Worm (Caenorhabditis elegans) whole organism, young adult: ENCODE measurements around the gene rpb-2.

Experiments used
- B0035.1 ChIP-seq: sonication (generic microtip); optimal IDR thresholded peaks from 2 replicates; lab custom pipeline; 2016; ENCODE audit warnings: missing genetic modification characterization, mild to moderate bottlenecking, missing compliant biosample characterization, missing genotype, missing genetic modification reagents
- B0261.1 ChIP-seq: sonication (generic microtip); optimal IDR thresholded peaks from 2 replicates; lab custom pipeline; 2016; ENCODE audit warnings: mild to moderate bottlenecking, missing genetic modification characterization, moderate library complexity, missing compliant biosample characterization
- B0336.3 ChIP-seq: fragments of 200-800 bp; sonication (Bioruptor generic); IDR thresholded peaks from 2 replicates; pipeline ENCODE4 v1.3.6; 2022; ENCODE audit warnings: missing genetic modification characterization, missing compliant biosample characterization
- C06A6.2 ChIP-seq: fragments of 200-800 bp; sonication (Bioruptor generic); conservative IDR thresholded peaks from 2 replicates; pipeline ENCODE4 v1.3.6; 2022; ENCODE audit warnings: missing genetic modification characterization, missing compliant biosample characterization
- F33H1.4 ChIP-seq: fragments of 200-800 bp; sonication (Bioruptor generic); IDR thresholded peaks from 2 replicates; pipeline ENCODE4 v1.3.6; 2022; ENCODE audit warnings: missing genetic modification reagents, missing genetic modification characterization, missing compliant biosample characterization
- F37B4.10 ChIP-seq: fragments of 200-800 bp; sonication (Bioruptor generic); IDR thresholded peaks from 2 replicates; pipeline ENCODE4 v1.3.6; 2022; ENCODE audit warnings: missing genetic modification characterization, missing compliant biosample characterization
- F39B2.1 ChIP-seq: fragments of 200-800 bp; sonication (Bioruptor generic); IDR thresholded peaks from 2 replicates; pipeline ENCODE4 v1.3.6; 2022; ENCODE audit warnings: missing genetic modification reagents, missing genetic modification characterization, missing compliant biosample characterization
- F49E8.2 ChIP-seq: sonication (generic microtip); optimal IDR thresholded peaks from 3 replicates; lab custom pipeline; 2017; ENCODE audit warnings: missing genetic modification characterization, mild to moderate bottlenecking, missing compliant biosample characterization, antibody characterized with exemption, moderate library complexity; ENCODE audit not compliant: insufficient read depth
- K11D2.4 ChIP-seq: fragments of 200-800 bp; sonication (Bioruptor generic); IDR thresholded peaks from 2 replicates; pipeline ENCODE4 v1.3.6; 2022; ENCODE audit warnings: missing genetic modification reagents, missing genetic modification characterization, missing compliant biosample characterization
- Y53F4B.3 ChIP-seq: fragments of 200-800 bp; sonication (Bioruptor generic); IDR thresholded peaks from 2 replicates; pipeline ENCODE4 v1.3.6; 2022; ENCODE audit warnings: missing genetic modification reagents, missing genetic modification characterization, missing compliant biosample characterization
- Y56A3A.18 ChIP-seq: fragments of 200-800 bp; sonication (Bioruptor generic); IDR thresholded peaks from 2 replicates; pipeline ENCODE4 v1.3.6; 2022; ENCODE audit warnings: missing genetic modification reagents, missing genetic modification characterization, missing compliant biosample characterization
- Y67H2A.10 ChIP-seq: fragments of 200-800 bp; sonication (Bioruptor generic); conservative IDR thresholded peaks from 2 replicates; pipeline ENCODE4 v1.3.6; 2022; ENCODE audit warnings: missing genetic modification reagents, missing genetic modification characterization, missing compliant biosample characterization
- ZK185.1 ChIP-seq: sonication (generic microtip); optimal IDR thresholded peaks from 2 replicates; lab custom pipeline; 2016; ENCODE audit warnings: mild to moderate bottlenecking, missing genetic modification characterization, missing compliant biosample characterization; ENCODE audit not compliant: poor library complexity, severe bottlenecking
- atf-7 ChIP-seq: sonication (generic microtip); optimal IDR thresholded peaks from 2 replicates; lab custom pipeline; 2017; ENCODE audit warnings: mild to moderate bottlenecking, missing genetic modification characterization, missing compliant biosample characterization
- athp-1 ChIP-seq: sonication (generic microtip); optimal IDR thresholded peaks from 2 replicates; lab custom pipeline; 2017; ENCODE audit warnings: mild to moderate bottlenecking, missing genetic modification characterization, missing compliant biosample characterization
- attf-3 ChIP-seq: fragments of 200-800 bp; sonication (Bioruptor generic); conservative IDR thresholded peaks from 2 replicates; pipeline ENCODE4 v1.3.6; 2022; ENCODE audit warnings: missing genetic modification reagents, missing genetic modification characterization, missing compliant biosample characterization
- bed-2 ChIP-seq: fragments of 200-800 bp; sonication (Bioruptor generic); IDR thresholded peaks from 2 replicates; pipeline ENCODE4 v1.3.6; 2022; ENCODE audit warnings: missing genetic modification reagents, missing genetic modification characterization, missing compliant biosample characterization
- cebp-1 ChIP-seq, 2 experiments: fragments of 200-800 bp in 1 of 2; sonication (Bioruptor generic) in 1 of 2; sonication (generic microtip) in 1 of 2; IDR thresholded peaks in 1 of 2; optimal IDR thresholded peaks in 1 of 2; 2 replicates each; pipeline versions ENCODE4 v1.3.6 to Lab custom; 2017 to 2022; ENCODE audit warnings: missing compliant biosample characterization in 2 of 2, missing genetic modification characterization in 2 of 2, mild to moderate bottlenecking in 1 of 2, missing genetic modification reagents in 1 of 2, moderate library complexity in 1 of 2
- ceh-100 ChIP-seq: fragments of 200-800 bp; sonication (Bioruptor generic); IDR thresholded peaks from 2 replicates; pipeline ENCODE4 v1.3.6; 2022; ENCODE audit warnings: missing genetic modification reagents, missing genetic modification characterization, missing compliant biosample characterization
- ceh-79 ChIP-seq: sonication (generic microtip); optimal IDR thresholded peaks from 2 replicates; lab custom pipeline; 2017; ENCODE audit warnings: mild to moderate bottlenecking, missing genetic modification characterization, missing compliant biosample characterization
- ceh-91 ChIP-seq: fragments of 200-800 bp; sonication (Bioruptor generic); IDR thresholded peaks from 2 replicates; pipeline ENCODE4 v1.3.6; 2022; ENCODE audit warnings: missing genetic modification reagents, missing genetic modification characterization, missing compliant biosample characterization
- die-1 ChIP-seq: sonication (generic microtip); optimal IDR thresholded peaks from 2 replicates; lab custom pipeline; 2016; ENCODE audit warnings: missing genotype, mild to moderate bottlenecking, missing genetic modification characterization, missing compliant biosample characterization
- efl-1 ChIP-seq: fragments of 150-350 bp; optimal IDR thresholded peaks from 2 replicates; lab custom pipeline; 2014; ENCODE audit warnings: missing biosample characterization, missing genetic modification reagents, missing genetic modification characterization
- egl-18 ChIP-seq: fragments of 200-800 bp; sonication (Bioruptor generic); IDR thresholded peaks from 2 replicates; pipeline ENCODE4 v1.3.6; 2022; ENCODE audit warnings: missing genetic modification reagents, missing genetic modification characterization, missing compliant biosample characterization
- egl-44 ChIP-seq: fragments of 200-800 bp; sonication (Bioruptor generic); IDR thresholded peaks from 2 replicates; pipeline ENCODE4 v1.3.6; 2022; ENCODE audit warnings: missing genetic modification reagents, missing genetic modification characterization, missing compliant biosample characterization
- ekl-4 ChIP-seq: fragments of 200-800 bp; sonication (Bioruptor generic); IDR thresholded peaks from 2 replicates; pipeline ENCODE4 v1.3.6; 2022; ENCODE audit warnings: missing genetic modification reagents, missing genetic modification characterization, missing compliant biosample characterization
- ets-4 ChIP-seq: fragments of 200-800 bp; sonication (Bioruptor generic); optimal IDR thresholded peaks from 2 replicates; lab custom pipeline; 2018; ENCODE audit warnings: mild to moderate bottlenecking, missing genetic modification characterization, missing compliant biosample characterization
- him-1 ChIP-seq: sonication (generic microtip); optimal IDR thresholded peaks from 2 replicates; lab custom pipeline; 2016; ENCODE audit warnings: missing genotype, missing genetic modification reagents, missing genetic modification characterization, missing compliant biosample characterization
- hlh-26 ChIP-seq: fragments of 200-800 bp; sonication (Bioruptor generic); conservative IDR thresholded peaks from 2 replicates; pipeline ENCODE4 v1.3.6; 2022; ENCODE audit warnings: missing genetic modification reagents, missing genetic modification characterization, missing compliant biosample characterization
- hrde-1 ChIP-seq: sonication (generic microtip); optimal IDR thresholded peaks from 2 replicates; lab custom pipeline; 2016; ENCODE audit warnings: missing genetic modification characterization, mild to moderate bottlenecking, missing compliant biosample characterization, moderate library complexity, missing genotype, missing genetic modification reagents, borderline replicate concordance
- hsf-1 ChIP-seq: fragments of 200-800 bp; sonication (Bioruptor generic); IDR thresholded peaks from 2 replicates; pipeline ENCODE4 v1.3.6; 2022; ENCODE audit warnings: missing genetic modification reagents, missing genetic modification characterization, missing compliant biosample characterization
- let-526 ChIP-seq: fragments of 200-800 bp; sonication (Bioruptor generic); IDR thresholded peaks from 2 replicates; pipeline ENCODE4 v1.3.6; 2022; ENCODE audit warnings: missing genetic modification reagents, missing genetic modification characterization, missing compliant biosample characterization
- lin-35 ChIP-seq, 3 experiments: fragments of 150-350 bp in 2 of 3; sonication (generic microtip) in 1 of 3; optimal IDR thresholded peaks; 2 replicates each; lab custom pipeline; 2014 to 2018; ENCODE audit warnings: missing biosample characterization in 3 of 3, missing genetic modification characterization in 3 of 3, missing genetic modification reagents in 3 of 3
- lir-1 ChIP-seq: fragments of 200-800 bp; sonication (Bioruptor generic); conservative IDR thresholded peaks from 2 replicates; pipeline ENCODE4 v1.3.6; 2022; ENCODE audit warnings: missing genetic modification reagents, missing genetic modification characterization, missing compliant biosample characterization
- lsy-27 ChIP-seq: sonication (generic microtip); optimal IDR thresholded peaks from 2 replicates; lab custom pipeline; 2017; ENCODE audit warnings: missing genetic modification characterization, mild to moderate bottlenecking, missing compliant biosample characterization, antibody characterized with exemption, missing genotype, borderline replicate concordance; ENCODE audit not compliant: insufficient read depth
- madf-8 ChIP-seq: fragments of 200-800 bp; sonication (Bioruptor generic); conservative IDR thresholded peaks from 2 replicates; pipeline ENCODE4 v1.3.6; 2022; ENCODE audit warnings: missing genetic modification reagents, missing genetic modification characterization, missing compliant biosample characterization
- mes-4 ChIP-seq: sonication (generic microtip); optimal IDR thresholded peaks from 2 replicates; lab custom pipeline; 2016; ENCODE audit warnings: missing genotype, missing genetic modification characterization, missing compliant biosample characterization
- nfyb-1 ChIP-seq: fragments of 200-800 bp; sonication (Bioruptor generic); IDR thresholded peaks from 2 replicates; pipeline ENCODE4 v1.3.6; 2022; ENCODE audit warnings: missing genetic modification reagents, missing genetic modification characterization, missing compliant biosample characterization
- nhr-179 ChIP-seq: sonication (generic microtip); optimal IDR thresholded peaks from 2 replicates; lab custom pipeline; 2016; ENCODE audit warnings: mild to moderate bottlenecking, missing genetic modification characterization, missing compliant biosample characterization
- nhr-27 ChIP-seq: fragments of 200-800 bp; sonication (Bioruptor generic); optimal IDR thresholded peaks from 2 replicates; lab custom pipeline; 2018; ENCODE audit warnings: mild to moderate bottlenecking, missing genetic modification characterization, moderate library complexity, missing compliant biosample characterization
- pha-4 ChIP-seq: fragments of 150-350 bp; sonication (generic microtip); optimal IDR thresholded peaks from 2 replicates; lab custom pipeline; 2014; ENCODE audit warnings: missing biosample characterization, missing genetic modification reagents, missing genetic modification characterization
- repo-1 ChIP-seq: sonication (generic microtip); optimal IDR thresholded peaks from 2 replicates; lab custom pipeline; 2017; ENCODE audit warnings: mild to moderate bottlenecking, missing genetic modification characterization, missing compliant biosample characterization
- rpc-1 ChIP-seq, 2 experiments: fragments of 150-350 bp in 1 of 2; sonication (generic microtip) in 1 of 2; optimal IDR thresholded peaks; 2 replicates each; lab custom pipeline; 2014 to 2018; ENCODE audit warnings: missing biosample characterization in 1 of 2, missing genetic modification characterization in 1 of 2, missing genetic modification reagents in 1 of 2, missing genotype in 1 of 2
- snpc-1.3 ChIP-seq: sonication (generic microtip); optimal IDR thresholded peaks from 2 replicates; lab custom pipeline; 2017; ENCODE audit warnings: missing genetic modification characterization, mild to moderate bottlenecking, missing compliant biosample characterization, antibody characterized with exemption, moderate library complexity, missing genotype, missing genetic modification reagents; ENCODE audit not compliant: insufficient read depth
- sptf-2 ChIP-seq: fragments of 200-800 bp; sonication (Bioruptor generic); optimal IDR thresholded peaks from 2 replicates; lab custom pipeline; 2018; ENCODE audit warnings: mild to moderate bottlenecking, missing genetic modification characterization, missing compliant biosample characterization
- unc-130 ChIP-seq: sonication (generic microtip); optimal IDR thresholded peaks from 2 replicates; lab custom pipeline; 2016; ENCODE audit warnings: missing genetic modification reagents, missing genetic modification characterization, missing compliant biosample characterization
- ztf-3 ChIP-seq: fragments of 200-800 bp; sonication (Bioruptor generic); optimal IDR thresholded peaks from 2 replicates; lab custom pipeline; 2018; ENCODE audit warnings: mild to moderate bottlenecking, missing genetic modification characterization, missing compliant biosample characterization

rpb-2 gene

DNA sequence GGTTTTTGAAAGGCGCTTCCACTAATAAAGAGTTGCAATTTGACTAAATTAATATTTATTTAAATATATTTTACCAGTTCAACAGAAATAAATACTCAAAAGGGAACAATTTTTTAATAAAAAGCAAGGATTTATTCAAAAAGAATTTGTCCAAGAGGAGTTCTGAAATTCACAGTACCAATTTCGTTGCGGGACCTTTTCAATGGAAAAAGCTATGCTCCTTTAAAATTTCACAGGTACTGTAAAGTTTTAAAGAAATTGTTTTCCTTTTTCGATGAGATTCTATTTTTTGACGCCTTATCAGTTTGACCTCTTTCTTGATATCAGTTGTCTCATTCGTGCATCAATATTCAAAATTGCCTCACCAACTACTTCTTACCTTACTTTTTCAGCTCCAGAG, 39.1 kb upstream of the rpb-2 start, which contains the start of gene tag-340 (continued):
- no peak for TF ChIP-seq mes-4 (tag; lab: Kevin White, UChicago)
- no peak for TF ChIP-seq ZK185.1 (tag; lab: Kevin White, UChicago)
- no peak for TF ChIP-seq B0336.3 (GFP tag; lab: Robert Waterston, UW)
- TF ChIP-seq sptf-2 = no peak
- no peak for TF ChIP-seq egl-18
- no peak for TF ChIP-seq ceh-100 (GFP tag; lab: Robert Waterston, UW)
- no peak for TF ChIP-seq bed-2
- TF ChIP-seq die-1 (tag; lab: Kevin White, UChicago) = no peak
- no peak for TF ChIP-seq cebp-1 (GFP tag; IDR thresholded peaks at IDR 0.05; lab: Robert Waterston, UW)
- no peak for TF ChIP-seq cebp-1 (tag; optimal IDR thresholded peaks at IDR 0.05; lab: Kevin White, UChicago)
- TF ChIP-seq snpc-1.3 = peak; percentile 58
- no peak for TF ChIP-seq him-1 (tag; lab: Kevin White, UChicago)
- no peak for TF ChIP-seq atf-7 (tag; lab: Kevin White, UChicago)
- no peak for TF ChIP-seq ets-4
- TF ChIP-seq C06A6.2 (GFP tag; lab: Robert Waterston, UW) = no peak
- peak; percentile 23 for TF ChIP-seq efl-1 (GFP tag; lab: Kevin White, UChicago)
- no peak for TF ChIP-seq B0035.1 (tag; lab: Kevin White, UChicago)
- TF ChIP-seq egl-44 (GFP tag; lab: Robert Waterston, UW) = no peak
- no peak for TF ChIP-seq pha-4 (tag; lab: Kevin White, UChicago)
- TF ChIP-seq Y56A3A.18 (GFP tag; lab: Robert Waterston, UW) = no peak
- no peak for TF ChIP-seq hsf-1 (GFP tag; lab: Robert Waterston, UW)
- no peak for TF ChIP-seq B0261.1 (tag; lab: Kevin White, UChicago)
- no peak for TF ChIP-seq attf-3
- peak; percentile 47; the same call in 1 of the 2 replicates for TF ChIP-seq madf-8 (GFP tag; lab: Robert Waterston, UW)
- TF ChIP-seq lir-1 (GFP tag; lab: Robert Waterston, UW) = no peak
- no peak for TF ChIP-seq lin-35 (GFP tag; optimal IDR thresholded peaks at IDR 0.05; lab: Kevin White, UChicago)
- no peak for TF ChIP-seq F37B4.10
- TF ChIP-seq F49E8.2 (tag; lab: Kevin White, UChicago) = no peak
- TF ChIP-seq repo-1 (tag; lab: Kevin White, UChicago) = no peak
- no peak for TF ChIP-seq ztf-3 (GFP tag; lab: Kevin White, UChicago)
- TF ChIP-seq F33H1.4 (GFP tag; lab: Robert Waterston, UW) = peak; percentile 90
- no peak for TF ChIP-seq nfyb-1 (GFP tag; lab: Robert Waterston, UW)
- no peak for TF ChIP-seq ceh-91
- TF ChIP-seq nhr-27 (tag; lab: Kevin White, UChicago) = no peak
- no peak for TF ChIP-seq hlh-26
- TF ChIP-seq F39B2.1 (GFP tag; lab: Robert Waterston, UW) = no peak
- TF ChIP-seq unc-130 (GFP tag; lab: Kevin White, UChicago) = no peak
- no peak for TF ChIP-seq nhr-179 (tag; lab: Kevin White, UChicago)
- no peak for TF ChIP-seq ekl-4
- no peak for TF ChIP-seq hrde-1 (tag; lab: Kevin White, UChicago)
- TF ChIP-seq lsy-27 (tag; lab: Kevin White, UChicago) = no peak
- TF ChIP-seq rpc-1 (optimal IDR thresholded peaks at IDR 0.05; lab: Kevin White, UChicago) = no peak
- no peak for TF ChIP-seq rpc-1 (tag; optimal IDR thresholded peaks at IDR 0.05; lab: Kevin White, UChicago)
- TF ChIP-seq Y53F4B.3 (GFP tag; lab: Robert Waterston, UW) = no peak
- no peak for TF ChIP-seq K11D2.4 (GFP tag; lab: Robert Waterston, UW)
- TF ChIP-seq athp-1 (tag; lab: Kevin White, UChicago) = no peak
- no peak for TF ChIP-seq let-526 (GFP tag; lab: Robert Waterston, UW)
- TF ChIP-seq ceh-79 = no peak
- no peak for TF ChIP-seq Y67H2A.10
